Fruit fly (Drosophila melanogaster) whole organism, embryonic: Measurements from ENCODE around the gene bsk.

Source experiments
- ATbp ChIP-seq: fragments of 200-800 bp; sonication (Bioruptor generic); optimal IDR thresholded peaks from 2 replicates; lab custom pipeline; 2017; ENCODE audit warnings: missing biosample characterization, mild to moderate bottlenecking, missing genetic modification characterization, missing genetic modification reagents
- Abd-B ChIP-seq: fragments of 200-800 bp; sonication (Bioruptor generic); optimal IDR thresholded peaks from 2 replicates; lab custom pipeline; 2018; ENCODE audit warnings: missing biosample characterization, mild to moderate bottlenecking, missing genetic modification characterization, moderate library complexity
- Adf1 ChIP-seq: fragments of 200-800 bp; sonication (Bioruptor generic); IDR thresholded peaks from 2 replicates; pipeline ENCODE4 v1.3.6; 2022; ENCODE audit warnings: missing biosample characterization, missing genetic modification characterization
- CG10147 ChIP-seq: fragments of 200-800 bp; sonication (Bioruptor generic); optimal IDR thresholded peaks from 2 replicates; lab custom pipeline; 2019; ENCODE audit warnings: missing biosample characterization, mild to moderate bottlenecking, missing genetic modification characterization, moderate library complexity
- CG10431 ChIP-seq: fragments of 200-800 bp; sonication (Bioruptor generic); optimal IDR thresholded peaks from 3 replicates; lab custom pipeline; 2018; ENCODE audit warnings: missing biosample characterization, mild to moderate bottlenecking, missing genetic modification characterization
- CG12071 ChIP-seq: fragments of 200-800 bp; sonication (Bioruptor generic); optimal IDR thresholded peaks from 3 replicates; lab custom pipeline; 2018; ENCODE audit warnings: missing biosample characterization, mild to moderate bottlenecking, missing genetic modification characterization
- CG13894 ChIP-seq: fragments of 200-800 bp; sonication (Bioruptor generic); optimal IDR thresholded peaks from 3 replicates; lab custom pipeline; 2018; ENCODE audit warnings: missing biosample characterization, mild to moderate bottlenecking, missing genetic modification characterization, moderate library complexity
- CG15073 ChIP-seq: fragments of 200-800 bp; sonication (Bioruptor generic); optimal IDR thresholded peaks from 2 replicates; lab custom pipeline; 2016; ENCODE audit warnings: missing biosample characterization, missing genetic modification characterization
- CG15601 ChIP-seq: fragments of 200-800 bp; sonication (Bioruptor generic); optimal IDR thresholded peaks from 3 replicates; lab custom pipeline; 2019; ENCODE audit warnings: missing biosample characterization, mild to moderate bottlenecking, missing genetic modification characterization, moderate library complexity
- CG16815 ChIP-seq: fragments of 200-800 bp; sonication (Bioruptor generic); optimal IDR thresholded peaks from 3 replicates; lab custom pipeline; 2017; ENCODE audit warnings: missing biosample characterization, mild to moderate bottlenecking, missing genetic modification characterization
- CG17361 ChIP-seq: fragments of 200-800 bp; sonication (Bioruptor generic); IDR thresholded peaks from 3 replicates; pipeline ENCODE4 v1.3.6; 2022; ENCODE audit warnings: missing biosample characterization, missing genetic modification characterization
- CG31441 ChIP-seq: fragments of 200-800 bp; sonication (Bioruptor generic); IDR thresholded peaks from 2 replicates; pipeline ENCODE4 v1.3.6; 2022; ENCODE audit warnings: missing biosample characterization, missing genetic modification characterization
- CG3995 ChIP-seq: fragments of 200-800 bp; sonication (Bioruptor generic); optimal IDR thresholded peaks from 3 replicates; lab custom pipeline; 2016; ENCODE audit warnings: missing biosample characterization, missing genetic modification characterization
- CG6689 ChIP-seq: fragments of 200-800 bp; sonication (Bioruptor generic); IDR thresholded peaks from 2 replicates; pipeline ENCODE4 v1.3.6; 2022; ENCODE audit warnings: missing biosample characterization, missing genetic modification characterization
- CG6791 ChIP-seq: fragments of 200-800 bp; sonication (Bioruptor generic); IDR thresholded peaks from 3 replicates; pipeline ENCODE4 v1.3.6; 2022; ENCODE audit warnings: missing biosample characterization, missing genetic modification characterization; ENCODE audit not compliant: partially characterized antibody
- CG7786 ChIP-seq: fragments of 200-800 bp; sonication (Bioruptor generic); optimal IDR thresholded peaks from 2 replicates; lab custom pipeline; 2016; ENCODE audit warnings: missing biosample characterization, missing genetic modification characterization
- CG7839 ChIP-seq: fragments of 200-800 bp; sonication (Bioruptor generic); optimal IDR thresholded peaks from 3 replicates; lab custom pipeline; 2018; ENCODE audit warnings: missing biosample characterization, mild to moderate bottlenecking, missing genetic modification characterization, moderate library complexity
- CG7928 ChIP-seq: fragments of 200-800 bp; sonication (Bioruptor generic); optimal IDR thresholded peaks from 2 replicates; lab custom pipeline; 2017; ENCODE audit warnings: missing biosample characterization, mild to moderate bottlenecking, missing genetic modification characterization
- CG7987 ChIP-seq: fragments of 200-800 bp; sonication (Bioruptor generic); optimal IDR thresholded peaks from 2 replicates; lab custom pipeline; 2018; ENCODE audit warnings: missing biosample characterization, mild to moderate bottlenecking, missing genetic modification characterization, moderate library complexity
- CG9876 ChIP-seq: fragments of 200-800 bp; sonication (Bioruptor generic); optimal IDR thresholded peaks from 2 replicates; lab custom pipeline; 2016; ENCODE audit warnings: missing biosample characterization, missing genetic modification characterization
- Dll ChIP-seq: fragments of 200-800 bp; sonication (Bioruptor generic); IDR thresholded peaks from 4 replicates; pipeline ENCODE4 v1.3.6; 2022; ENCODE audit warnings: missing biosample characterization, missing genetic modification characterization; ENCODE audit not compliant: partially characterized antibody
- HmgD ChIP-seq: fragments of 200-800 bp; sonication (Bioruptor generic); optimal IDR thresholded peaks from 3 replicates; lab custom pipeline; 2016; ENCODE audit warnings: missing biosample characterization, missing genetic modification characterization
- HmgZ ChIP-seq: fragments of 200-800 bp; sonication (Bioruptor generic); optimal IDR thresholded peaks from 2 replicates; lab custom pipeline; 2018; ENCODE audit warnings: missing biosample characterization, mild to moderate bottlenecking, missing genetic modification characterization
- Hmr ChIP-seq: fragments of 200-800 bp; sonication (Bioruptor generic); optimal IDR thresholded peaks from 3 replicates; lab custom pipeline; 2017; ENCODE audit warnings: mild to moderate bottlenecking, missing biosample characterization, missing genetic modification reagents, missing genetic modification characterization
- Mes4 ChIP-seq: fragments of 200-800 bp; sonication (Bioruptor generic); optimal IDR thresholded peaks from 2 replicates; lab custom pipeline; 2016; ENCODE audit warnings: missing biosample characterization, missing genetic modification characterization
- PHDP ChIP-seq: fragments of 200-800 bp; sonication (Bioruptor generic); optimal IDR thresholded peaks from 3 replicates; lab custom pipeline; 2018; ENCODE audit warnings: missing biosample characterization, mild to moderate bottlenecking, missing genetic modification characterization, moderate library complexity
- Xrp1 ChIP-seq: fragments of 200-800 bp; sonication (Bioruptor generic); IDR thresholded peaks from 2 replicates; pipeline ENCODE4 v1.3.6; 2022; ENCODE audit warnings: missing biosample characterization, missing genetic modification characterization
- amos ChIP-seq: fragments of 200-800 bp; sonication (Bioruptor generic); IDR thresholded peaks from 2 replicates; pipeline ENCODE4 v1.3.6; 2022; ENCODE audit warnings: missing biosample characterization, missing genetic modification characterization; ENCODE audit not compliant: partially characterized antibody
- bbx ChIP-seq: fragments of 200-800 bp; sonication (Bioruptor generic); IDR thresholded peaks from 2 replicates; pipeline ENCODE4 v1.3.6; 2022; ENCODE audit warnings: missing biosample characterization, missing genetic modification characterization; ENCODE audit not compliant: partially characterized antibody
- bcd ChIP-seq: fragments of 200-800 bp; sonication (Bioruptor generic); optimal IDR thresholded peaks from 2 replicates; lab custom pipeline; 2017; ENCODE audit warnings: missing biosample characterization, mild to moderate bottlenecking, missing genetic modification characterization
- dimm ChIP-seq: fragments of 200-800 bp; sonication (Bioruptor generic); IDR thresholded peaks from 2 replicates; pipeline ENCODE4 v1.3.6; 2022; ENCODE audit warnings: missing biosample characterization, missing genetic modification characterization
- gce ChIP-seq: fragments of 200-800 bp; sonication (Bioruptor generic); IDR thresholded peaks from 3 replicates; pipeline ENCODE4 v1.3.6; 2022; ENCODE audit warnings: missing biosample characterization, missing genetic modification characterization
- gsb-n ChIP-seq: fragments of 200-800 bp; sonication (Bioruptor generic); optimal IDR thresholded peaks from 3 replicates; lab custom pipeline; 2018; ENCODE audit warnings: missing biosample characterization, mild to moderate bottlenecking, missing genetic modification characterization
- inv ChIP-seq: fragments of 200-800 bp; sonication (Bioruptor generic); IDR thresholded peaks from 2 replicates; pipeline ENCODE4 v1.3.6; 2022; ENCODE audit warnings: missing biosample characterization, missing genetic modification characterization; ENCODE audit not compliant: partially characterized antibody
- jigr1 ChIP-seq: fragments of 200-800 bp; sonication (Bioruptor generic); IDR thresholded peaks from 3 replicates; pipeline ENCODE4 v1.3.6; 2022; ENCODE audit warnings: missing biosample characterization, missing genetic modification characterization
- lilli ChIP-seq: fragments of 200-800 bp; sonication (Bioruptor generic); optimal IDR thresholded peaks from 3 replicates; lab custom pipeline; 2016; ENCODE audit warnings: missing biosample characterization, missing genetic modification characterization
- lmd ChIP-seq: fragments of 200-800 bp; sonication (Bioruptor generic); IDR thresholded peaks from 2 replicates; pipeline ENCODE4 v1.3.6; 2022; ENCODE audit warnings: missing biosample characterization, missing genetic modification characterization
- ranshi ChIP-seq: fragments of 200-800 bp; sonication (Bioruptor generic); IDR thresholded peaks from 2 replicates; pipeline ENCODE4 v1.3.6; 2022; ENCODE audit warnings: missing biosample characterization, missing genetic modification characterization
- schlank ChIP-seq: fragments of 200-800 bp; sonication (Bioruptor generic); optimal IDR thresholded peaks from 2 replicates; lab custom pipeline; 2018; ENCODE audit warnings: missing biosample characterization, mild to moderate bottlenecking, missing genetic modification characterization
- scrt ChIP-seq: fragments of 200-800 bp; sonication (Bioruptor generic); optimal IDR thresholded peaks from 2 replicates; lab custom pipeline; 2018; ENCODE audit warnings: missing biosample characterization, mild to moderate bottlenecking, missing genetic modification characterization, moderate library complexity
- sisA ChIP-seq: fragments of 200-800 bp; sonication (Bioruptor generic); IDR thresholded peaks from 2 replicates; pipeline ENCODE4 v1.3.6; 2022; ENCODE audit warnings: missing biosample characterization, missing genetic modification characterization
- sna ChIP-seq: fragments of 200-800 bp; sonication (Bioruptor generic); IDR thresholded peaks from 2 replicates; pipeline ENCODE4 v1.3.6; 2022; ENCODE audit warnings: missing biosample characterization, missing genetic modification characterization; ENCODE audit not compliant: partially characterized antibody
- sug ChIP-seq: fragments of 200-800 bp; optimal IDR thresholded peaks from 2 replicates; lab custom pipeline; 2019; ENCODE audit warnings: missing biosample characterization, mild to moderate bottlenecking, missing genetic modification characterization, moderate library complexity
- tgo ChIP-seq: fragments of 200-800 bp; sonication (Bioruptor generic); IDR thresholded peaks from 3 replicates; pipeline ENCODE4 v1.3.6; 2022; ENCODE audit warnings: missing biosample characterization, missing genetic modification characterization
- tin ChIP-seq: fragments of 200-800 bp; sonication (Bioruptor generic); optimal IDR thresholded peaks from 3 replicates; lab custom pipeline; 2016; ENCODE audit warnings: missing biosample characterization, missing genetic modification characterization
- tio ChIP-seq: fragments of 200-800 bp; sonication (Bioruptor generic); optimal IDR thresholded peaks from 2 replicates; lab custom pipeline; 2017; ENCODE audit warnings: missing biosample characterization, missing genetic modification characterization, inconsistent platforms
- tup ChIP-seq: fragments of 200-800 bp; sonication (Bioruptor generic); optimal IDR thresholded peaks from 2 replicates; lab custom pipeline; 2016; ENCODE audit warnings: missing biosample characterization, mild to moderate bottlenecking, missing genetic modification characterization, moderate library complexity
- wor ChIP-seq: fragments of 200-800 bp; sonication (Bioruptor generic); IDR thresholded peaks from 2 replicates; pipeline ENCODE4 v1.3.6; 2022; ENCODE audit warnings: missing biosample characterization, missing genetic modification characterization

The bsk gene

DNA sequence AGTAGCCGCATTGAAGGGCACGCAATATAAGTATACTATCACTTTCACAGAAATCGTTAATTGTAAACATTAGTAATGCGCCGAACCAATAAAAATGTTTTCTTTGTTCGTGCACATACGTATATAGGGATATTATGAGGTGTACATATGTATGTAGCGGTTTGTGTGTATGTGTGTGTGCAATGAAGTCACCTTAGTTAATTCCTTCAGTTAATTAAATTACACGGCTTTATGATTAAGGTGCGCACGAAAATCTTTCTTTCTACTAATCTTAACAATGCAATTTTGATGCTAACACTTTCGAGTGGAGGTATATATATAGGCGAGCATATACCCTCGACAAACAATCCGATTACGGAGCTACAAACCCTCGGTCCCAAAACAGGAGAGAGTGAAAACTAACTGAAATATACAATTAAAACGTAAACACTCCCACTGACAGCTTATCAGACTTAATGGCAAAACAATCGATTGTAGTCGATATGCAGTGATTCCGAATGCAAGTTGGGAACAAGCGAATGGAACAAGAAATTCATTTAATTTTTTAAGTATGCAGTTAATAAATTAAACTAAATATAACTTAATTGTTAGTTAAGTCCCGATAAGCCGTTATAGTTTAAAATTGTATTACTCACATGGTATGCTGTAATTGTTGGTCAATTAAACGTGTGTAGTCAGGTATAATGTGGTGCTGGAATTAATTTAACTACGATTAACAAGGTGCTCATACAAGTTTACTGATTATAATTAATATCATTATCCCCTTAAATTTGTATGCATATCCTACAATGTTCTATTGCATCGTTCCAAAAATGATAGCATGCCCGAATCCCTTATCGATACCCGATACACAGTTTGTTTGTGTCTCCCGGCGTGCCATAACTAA is 29.6 kb downstream of the bsk start, which contains the start of the genes Npc1a and Prosalpha6 (continued):
- TF ChIP-seq HmgD (GFP tag; lab: Kevin White, UChicago) (no peak), Abd-B (no peak), HmgZ (tag; lab: Kevin White, UChicago) (peak; percentile 22), jigr1 (GFP tag; lab: Robert Waterston, UW) (no peak), Dll (GFP tag; lab: Robert Waterston, UW) (peak; percentile 66; the same call in 2 of the 4 replicates), lilli (GFP tag; lab: Kevin White, UChicago) (peak; percentile 28), CG6689 (GFP tag; lab: Robert Waterston, UW) (no peak), CG16815 (no peak), Adf1 (GFP tag; lab: Robert Waterston, UW) (no peak), CG9876 (no peak), CG10431 (GFP tag; lab: Kevin White, UChicago) (no peak), CG10147 (GFP tag; lab: Kevin White, UChicago) (no peak), bcd (GFP tag; lab: Kevin White, UChicago) (no peak), tio (no peak), CG15073 (GFP tag; lab: Kevin White, UChicago) (no peak), CG7987 (GFP tag; lab: Kevin White, UChicago) (no peak), sisA (GFP tag; lab: Robert Waterston, UW) (no peak), lmd (GFP tag; lab: Robert Waterston, UW) (no peak), CG15601 (no peak), ranshi (GFP tag; lab: Robert Waterston, UW) (no peak), sug (tag; lab: Kevin White, UChicago) (peak; percentile 7), inv (peak; percentile 66; the same call in 1 of the 2 replicates), sna (0 out of 2 replicates have a peak, but pooled peaks have one; percentile 43), PHDP (tag; lab: Kevin White, UChicago) (no peak), tin (GFP tag; lab: Kevin White, UChicago) (no peak), ATbp (GFP tag; lab: Kevin White, UChicago) (no peak), CG17361 (GFP tag; lab: Robert Waterston, UW) (peak; percentile 68; the same call in 1 of the 3 replicates), schlank (tag; lab: Kevin White, UChicago) (no peak), CG7839 (tag; lab: Kevin White, UChicago) (no peak), CG13894 (tag; lab: Kevin White, UChicago) (no peak), CG12071 (GFP tag; lab: Kevin White, UChicago) (no peak), CG6791 (GFP tag; lab: Robert Waterston, UW) (peak; percentile 56; the same call in 2 of the 3 replicates), gsb-n (tag; lab: Kevin White, UChicago) (no peak), CG31441 (no peak), amos (GFP tag; lab: Robert Waterston, UW) (peak; percentile 78; the same call in 1 of the 2 replicates), tgo (GFP tag; lab: Robert Waterston, UW) (no peak), bbx (GFP tag; lab: Robert Waterston, UW) (peak; percentile 50; the same call in 1 of the 2 replicates), tup (GFP tag; lab: Kevin White, UChicago) (no peak), Xrp1 (GFP tag; lab: Robert Waterston, UW) (no peak), CG3995 (GFP tag; lab: Kevin White, UChicago) (peak; percentile 27), dimm (GFP tag; lab: Robert Waterston, UW) (no peak), Mes4 (GFP tag; lab: Kevin White, UChicago) (no peak), scrt (GFP tag; lab: Kevin White, UChicago) (peak; percentile 14), Hmr (no peak), gce (no peak), wor (GFP tag; lab: Robert Waterston, UW) (no peak), CG7786 (no peak), CG7928 (GFP tag; lab: Kevin White, UChicago) (no peak)
